Fruit fly (Drosophila melanogaster): ENCODE measurements around the gene CG32262.

CG32262 gene

DNA sequence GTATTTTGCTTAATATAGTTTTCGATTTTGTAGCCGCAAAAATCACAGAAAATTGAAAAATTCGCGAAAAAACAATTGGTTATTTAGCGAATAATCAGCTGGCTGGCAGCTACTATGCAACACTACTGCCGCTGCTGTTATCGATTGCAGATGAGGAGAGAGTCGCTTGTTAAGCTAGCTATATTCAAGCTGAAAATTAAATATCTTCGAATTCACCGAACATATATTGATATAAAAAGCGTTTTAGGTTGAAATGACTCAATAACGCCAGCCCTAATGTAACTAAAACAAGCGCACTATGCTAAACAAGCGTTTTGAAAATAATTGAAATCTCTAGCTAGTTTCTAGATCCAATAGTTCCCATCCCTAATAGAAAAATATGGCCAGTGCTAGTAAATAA lies 3.7 kb downstream of the CG32262 start, which contains the start of the genes CG32264, ntc and IntS10 (continued):
- TF ChIP-seq ara (GFP tag; IDR thresholded peaks at IDR 0.05) (no peak), CG10366 (GFP tag; IDR thresholded peaks at IDR 0.05) (0 out of 2 replicates have a peak, but pooled peaks have one; percentile 25), NfI (GFP tag; optimal IDR thresholded peaks at IDR 0.05) (peak; percentile 80), CG8359 (GFP tag; optimal IDR thresholded peaks at IDR 0.05; ENCODE audit: borderline replicate concordance) (no peak), sna (GFP tag; IDR thresholded peaks at IDR 0.05; ENCODE audit: partially characterized antibody) (peak; percentile 69), CG3163 (GFP tag; optimal IDR thresholded peaks at IDR 0.05) (peak; percentile 47), inv (GFP tag; IDR thresholded peaks at IDR 0.05; ENCODE audit: partially characterized antibody) (no peak; the same call in 1 of the 2 replicates), caup (GFP tag; optimal IDR thresholded peaks at IDR 0.05; ENCODE audit: severe bottlenecking) (peak; percentile 77), CG6854 (GFP tag; optimal IDR thresholded peaks at IDR 0.05) (no peak), CG6254 (GFP tag; optimal IDR thresholded peaks at IDR 0.05) (peak; percentile 7), CG1024 (GFP tag; IDR thresholded peaks at IDR 0.05) (0 out of 2 replicates have a peak, but pooled peaks have one; percentile 9), toy (GFP tag; IDR thresholded peaks at IDR 0.05) (no peak), salm (tag; optimal IDR thresholded peaks at IDR 0.05) (no peak), ash1 (GFP tag; optimal IDR thresholded peaks at IDR 0.05) (no peak), nom (GFP tag; optimal IDR thresholded peaks at IDR 0.05) (peak; percentile 30), CG10274 (GFP tag; optimal IDR thresholded peaks at IDR 0.05) (no peak), CG17385 (GFP tag; optimal IDR thresholded peaks at IDR 0.05) (peak; percentile 55), CG12659 (GFP tag; optimal IDR thresholded peaks at IDR 0.05) (peak; percentile 85), CG16863 (GFP tag; optimal IDR thresholded peaks at IDR 0.05) (peak; percentile 69), CG5953 (GFP tag; IDR thresholded peaks at IDR 0.05) (no peak), al (GFP tag; IDR thresholded peaks at IDR 0.05) (peak; percentile 49; the same call in 1 of the 2 replicates), CG13123 (GFP tag; optimal IDR thresholded peaks at IDR 0.05) (peak; percentile 0), CG4424 (GFP tag; optimal IDR thresholded peaks at IDR 0.05) (peak; percentile 55), phol (tag; optimal IDR thresholded peaks at IDR 0.05) (peak; percentile 68), sim (GFP tag; IDR thresholded peaks at IDR 0.05) (no peak), CG18764 (GFP tag; optimal IDR thresholded peaks at IDR 0.05) (peak; percentile 60), esg (GFP tag; conservative IDR thresholded peaks at IDR 0.05) (peak; percentile 36), CG31441 (GFP tag; IDR thresholded peaks at IDR 0.05) (no peak), pho (GFP tag; optimal IDR thresholded peaks at IDR 0.05) (peak; percentile 87), CG3065 (GFP tag; optimal IDR thresholded peaks at IDR 0.05) (peak; percentile 22), cato (GFP tag; optimal IDR thresholded peaks at IDR 0.05; ENCODE audit: borderline replicate concordance) (peak; percentile 61), klu (GFP tag; IDR thresholded peaks at IDR 0.05) (peak; percentile 41; the same call in 1 of the 2 replicates), lmd (GFP tag; IDR thresholded peaks at IDR 0.05) (peak; percentile 51; the same call in 1 of the 2 replicates), CG8924 (tag; optimal IDR thresholded peaks at IDR 0.05) (peak; percentile 73), CG6683 (GFP tag; optimal IDR thresholded peaks at IDR 0.05) (peak; percentile 17), Doc3 (GFP tag; IDR thresholded peaks at IDR 0.05; ENCODE audit: partially characterized antibody) (peak; percentile 56; the same call in 1 of the 3 replicates), kah (GFP tag; optimal IDR thresholded peaks at IDR 0.05) (no peak), h (optimal IDR thresholded peaks at IDR 0.05) (no peak), Neu2 (GFP tag; optimal IDR thresholded peaks at IDR 0.05; ENCODE audit: borderline replicate concordance) (no peak), Optix (GFP tag; IDR thresholded peaks at IDR 0.05) (no peak), CG4404 (GFP tag; IDR thresholded peaks at IDR 0.05) (0 out of 2 replicates have a peak, but pooled peaks have one; percentile 45), dpn (GFP tag; optimal IDR thresholded peaks at IDR 0.05) (peak; percentile 81 to 82), CG14965 (GFP tag; optimal IDR thresholded peaks at IDR 0.05; ENCODE audit: borderline replicate concordance) (no peak), Ets97D (GFP tag; optimal IDR thresholded peaks at IDR 0.05) (peak; percentile 69), HHEX (GFP tag; optimal IDR thresholded peaks at IDR 0.05) (peak; percentile 48), D19B (GFP tag; optimal IDR thresholded peaks at IDR 0.05) (peak; percentile 41), kay (GFP tag; optimal IDR thresholded peaks at IDR 0.05) (peak; percentile 25), CG18262 (tag; optimal IDR thresholded peaks at IDR 0.05) (peak; percentile 41), CG8388 (GFP tag; optimal IDR thresholded peaks at IDR 0.05) (peak; percentile 52), Hr39 (optimal IDR thresholded peaks at IDR 0.05) (no peak)
